Fruit fly (Drosophila melanogaster) whole organism, embryonic: ENCODE results near the gene Rbp1-like.

ENCODE experiments used
- Adf1 ChIP-seq: fragments of 200-800 bp; sonication (Bioruptor generic); IDR thresholded peaks from 2 replicates; pipeline ENCODE4 v1.3.6; 2022; ENCODE audit warnings: missing biosample characterization, missing genetic modification characterization
- CG1024 ChIP-seq: fragments of 200-800 bp; sonication (Bioruptor generic); IDR thresholded peaks from 2 replicates; pipeline ENCODE4 v1.3.6; 2022; ENCODE audit warnings: missing biosample characterization, missing genetic modification characterization
- CG10267 ChIP-seq: fragments of 200-800 bp; sonication (Bioruptor generic); optimal IDR thresholded peaks from 2 replicates; lab custom pipeline; 2018; ENCODE audit warnings: missing biosample characterization, mild to moderate bottlenecking, missing genetic modification characterization, moderate library complexity
- CG10654 ChIP-seq: fragments of 200-800 bp; sonication (Bioruptor generic); optimal IDR thresholded peaks from 2 replicates; lab custom pipeline; 2016; ENCODE audit warnings: missing biosample characterization, missing genetic modification characterization
- CG11695 ChIP-seq: fragments of 200-800 bp; sonication (Bioruptor generic); IDR thresholded peaks from 3 replicates; pipeline ENCODE4 v1.3.6; 2022; ENCODE audit warnings: missing biosample characterization, missing genetic modification characterization
- CG12071 ChIP-seq: fragments of 200-800 bp; sonication (Bioruptor generic); optimal IDR thresholded peaks from 3 replicates; lab custom pipeline; 2018; ENCODE audit warnings: missing biosample characterization, mild to moderate bottlenecking, missing genetic modification characterization
- CG12155 ChIP-seq: fragments of 200-800 bp; sonication (Bioruptor generic); optimal IDR thresholded peaks from 3 replicates; lab custom pipeline; 2016; ENCODE audit warnings: missing biosample characterization, missing genetic modification characterization
- CG13287 ChIP-seq: fragments of 200-800 bp; sonication (Bioruptor generic); IDR thresholded peaks from 2 replicates; pipeline ENCODE4 v1.3.6; 2022; ENCODE audit warnings: missing biosample characterization, missing genetic modification characterization; ENCODE audit not compliant: partially characterized antibody
- CG14014 ChIP-seq: fragments of 200-800 bp; sonication (Bioruptor generic); IDR thresholded peaks from 2 replicates; pipeline ENCODE4 v1.3.6; 2022; ENCODE audit warnings: missing biosample characterization, missing genetic modification characterization
- CG14050 ChIP-seq: fragments of 200-800 bp; sonication (Bioruptor generic); IDR thresholded peaks from 3 replicates; pipeline ENCODE4 v1.3.6; 2022; ENCODE audit warnings: missing biosample characterization, missing genetic modification characterization
- CG15696 ChIP-seq: fragments of 200-800 bp; sonication (Bioruptor generic); optimal IDR thresholded peaks from 2 replicates; lab custom pipeline; 2019; ENCODE audit warnings: missing biosample characterization, mild to moderate bottlenecking, missing genetic modification characterization, moderate library complexity
- CG17612 ChIP-seq: fragments of 200-800 bp; sonication (Bioruptor generic); IDR thresholded peaks from 2 replicates; pipeline ENCODE4 v1.3.6; 2022; ENCODE audit warnings: missing biosample characterization, missing genetic modification characterization
- CG2889 ChIP-seq: fragments of 200-800 bp; sonication (Bioruptor generic); IDR thresholded peaks from 3 replicates; pipeline ENCODE4 v1.3.6; 2022; ENCODE audit warnings: missing biosample characterization, missing genetic modification characterization
- CG30403 ChIP-seq: fragments of 200-800 bp; sonication (Bioruptor generic); optimal IDR thresholded peaks from 3 replicates; lab custom pipeline; 2016; ENCODE audit warnings: missing biosample characterization, missing genetic modification characterization
- CG3163 ChIP-seq: fragments of 200-800 bp; sonication (Bioruptor generic); optimal IDR thresholded peaks from 3 replicates; lab custom pipeline; 2016; ENCODE audit warnings: missing biosample characterization, missing genetic modification characterization
- CG4328 ChIP-seq: fragments of 200-800 bp; sonication (Bioruptor generic); optimal IDR thresholded peaks from 3 replicates; lab custom pipeline; 2017; ENCODE audit warnings: missing biosample characterization, missing genetic modification reagents, missing genetic modification characterization
- CG4360 ChIP-seq: fragments of 200-800 bp; sonication (Bioruptor generic); IDR thresholded peaks from 2 replicates; pipeline ENCODE4 v1.3.6; 2022; ENCODE audit warnings: missing biosample characterization, missing genetic modification characterization
- CG8359 ChIP-seq: fragments of 200-800 bp; sonication (Bioruptor generic); optimal IDR thresholded peaks from 2 replicates; lab custom pipeline; 2017; ENCODE audit warnings: missing biosample characterization, mild to moderate bottlenecking, missing genetic modification characterization, borderline replicate concordance
- CG9727 ChIP-seq: fragments of 200-800 bp; sonication (Bioruptor generic); optimal IDR thresholded peaks from 3 replicates; lab custom pipeline; 2017; ENCODE audit warnings: missing biosample characterization, mild to moderate bottlenecking, missing genetic modification characterization
- CG9797 ChIP-seq: fragments of 200-800 bp; sonication (Bioruptor generic); optimal IDR thresholded peaks from 3 replicates; lab custom pipeline; 2018; ENCODE audit warnings: missing biosample characterization, mild to moderate bottlenecking, missing genetic modification characterization
- D19A ChIP-seq: fragments of 200-800 bp; optimal IDR thresholded peaks from 3 replicates; lab custom pipeline; 2019; ENCODE audit warnings: missing biosample characterization, mild to moderate bottlenecking, missing genetic modification characterization, moderate library complexity
- Dek ChIP-seq: fragments of 200-800 bp; sonication (Bioruptor generic); optimal IDR thresholded peaks from 3 replicates; lab custom pipeline; 2019; ENCODE audit warnings: missing biosample characterization, mild to moderate bottlenecking, missing genetic modification characterization, moderate library complexity
- GATAe ChIP-seq: fragments of 200-800 bp; sonication (Bioruptor generic); conservative IDR thresholded peaks from 2 replicates; pipeline ENCODE4 v1.3.6; 2022; ENCODE audit warnings: missing biosample characterization, missing genetic modification characterization
- Hmr ChIP-seq: fragments of 200-800 bp; sonication (Bioruptor generic); optimal IDR thresholded peaks from 3 replicates; lab custom pipeline; 2017; ENCODE audit warnings: mild to moderate bottlenecking, missing biosample characterization, missing genetic modification reagents, missing genetic modification characterization
- Hr39 ChIP-seq: fragments of >200 bp; optimal IDR thresholded peaks from 2 replicates; lab custom pipeline; 2017
- Hr78 ChIP-seq, 2 experiments: fragments of 200-800 bp in 1 of 2; fragments of >200 bp in 1 of 2; sonication (Bioruptor generic) in 1 of 2; optimal IDR thresholded peaks; 2 replicates each; lab custom pipeline; 2017 to 2019; ENCODE audit warnings: missing biosample characterization in 2 of 2, missing genetic modification characterization in 2 of 2, mild to moderate bottlenecking in 1 of 2, moderate library complexity in 1 of 2
- Lhr ChIP-seq: fragments of 200-800 bp; sonication (Bioruptor generic); optimal IDR thresholded peaks from 3 replicates; lab custom pipeline; 2017; ENCODE audit warnings: mild to moderate bottlenecking, missing biosample characterization, missing genetic modification reagents, missing genetic modification characterization
- MTF-1 ChIP-seq: fragments of 200-800 bp; sonication (Bioruptor generic); optimal IDR thresholded peaks from 2 replicates; lab custom pipeline; 2018; ENCODE audit warnings: missing biosample characterization, mild to moderate bottlenecking, missing genetic modification characterization, borderline replicate concordance
- Myb ChIP-seq: fragments of 200-800 bp; sonication (Bioruptor generic); optimal IDR thresholded peaks from 2 replicates; lab custom pipeline; 2016; ENCODE audit warnings: missing biosample characterization, missing genetic modification characterization
- Pdp1 ChIP-seq, 2 experiments: fragments of 200-800 bp; sonication (Bioruptor generic); optimal IDR thresholded peaks; 3 replicates each; lab custom pipeline; 2016; ENCODE audit warnings: missing biosample characterization in 2 of 2, missing genetic modification characterization in 2 of 2, mild to moderate bottlenecking in 1 of 2, moderate library complexity in 1 of 2
- Rx ChIP-seq: fragments of 200-800 bp; sonication (Bioruptor generic); IDR thresholded peaks from 2 replicates; pipeline ENCODE4 v1.3.6; 2022; ENCODE audit warnings: missing biosample characterization, missing genetic modification characterization
- Xrp1 ChIP-seq: fragments of 200-800 bp; sonication (Bioruptor generic); IDR thresholded peaks from 2 replicates; pipeline ENCODE4 v1.3.6; 2022; ENCODE audit warnings: missing biosample characterization, missing genetic modification characterization
- ara ChIP-seq: fragments of 200-800 bp; sonication (Bioruptor generic); IDR thresholded peaks from 2 replicates; pipeline ENCODE4 v1.3.6; 2022; ENCODE audit warnings: missing biosample characterization, missing genetic modification characterization
- br ChIP-seq: fragments of >200 bp; optimal IDR thresholded peaks from 2 replicates; lab custom pipeline; 2017
- caup ChIP-seq: fragments of 200-800 bp; sonication (Bioruptor generic); optimal IDR thresholded peaks from 3 replicates; lab custom pipeline; 2017; ENCODE audit warnings: missing biosample characterization, mild to moderate bottlenecking, missing genetic modification characterization, moderate library complexity; ENCODE audit not compliant: severe bottlenecking
- chn ChIP-seq: fragments of 200-800 bp; sonication (Bioruptor generic); optimal IDR thresholded peaks from 2 replicates; lab custom pipeline; 2016; ENCODE audit warnings: missing biosample characterization, missing genetic modification characterization
- fd96Cb ChIP-seq: fragments of 200-800 bp; sonication (Bioruptor generic); optimal IDR thresholded peaks from 2 replicates; lab custom pipeline; 2018; ENCODE audit warnings: missing biosample characterization, mild to moderate bottlenecking, missing genetic modification characterization, moderate library complexity
- gro ChIP-seq: fragments of 200-800 bp; sonication (Bioruptor generic); optimal IDR thresholded peaks from 2 replicates; lab custom pipeline; 2016; ENCODE audit warnings: missing biosample characterization, missing genetic modification characterization
- lov ChIP-seq, 2 experiments: fragments of 200-800 bp in 1 of 2; fragments of >200 bp in 1 of 2; sonication (Bioruptor generic) in 1 of 2; IDR thresholded peaks in 1 of 2; optimal IDR thresholded peaks in 1 of 2; 2 replicates in 1 of 2; 3 replicates in 1 of 2; pipeline versions ENCODE4 v1.3.6 to Lab custom; 2017 to 2022; ENCODE audit warnings: missing biosample characterization in 1 of 2, missing genetic modification characterization in 1 of 2
- maf-S ChIP-seq: fragments of 200-800 bp; sonication (Bioruptor generic); optimal IDR thresholded peaks from 2 replicates; lab custom pipeline; 2016; ENCODE audit warnings: missing biosample characterization, missing genetic modification characterization
- nmo ChIP-seq: fragments of 200-800 bp; sonication (Bioruptor generic); optimal IDR thresholded peaks from 2 replicates; lab custom pipeline; 2018; ENCODE audit warnings: missing biosample characterization, mild to moderate bottlenecking, missing genetic modification characterization, moderate library complexity
- oc ChIP-seq: fragments of 200-800 bp; sonication (Bioruptor generic); optimal IDR thresholded peaks from 2 replicates; lab custom pipeline; 2018; ENCODE audit warnings: missing biosample characterization, mild to moderate bottlenecking, missing genetic modification characterization, moderate library complexity
- otp ChIP-seq: fragments of 200-800 bp; sonication (Bioruptor generic); IDR thresholded peaks from 3 replicates; pipeline ENCODE4, ENCODE4 v1.3.6; 2022; ENCODE audit warnings: missing biosample characterization, missing genetic modification characterization
- peb ChIP-seq: fragments of 200-800 bp; sonication (Bioruptor generic); IDR thresholded peaks from 2 replicates; pipeline ENCODE4 v1.3.6; 2022; ENCODE audit warnings: missing biosample characterization, missing genetic modification characterization
- pros ChIP-seq: fragments of 200-800 bp; sonication (Bioruptor generic); optimal IDR thresholded peaks from 3 replicates; lab custom pipeline; 2019; ENCODE audit warnings: missing biosample characterization, mild to moderate bottlenecking, missing genetic modification characterization, moderate library complexity
- schlank ChIP-seq: fragments of 200-800 bp; sonication (Bioruptor generic); optimal IDR thresholded peaks from 2 replicates; lab custom pipeline; 2018; ENCODE audit warnings: missing biosample characterization, mild to moderate bottlenecking, missing genetic modification characterization
- slbo ChIP-seq: fragments of 200-800 bp; sonication (Bioruptor generic); IDR thresholded peaks from 2 replicates; pipeline ENCODE4 v1.3.6; 2022; ENCODE audit warnings: missing biosample characterization, missing genetic modification characterization
- stc ChIP-seq: fragments of 200-800 bp; sonication (Bioruptor generic); IDR thresholded peaks from 2 replicates; pipeline ENCODE4 v1.3.6; 2022; ENCODE audit warnings: missing biosample characterization, missing genetic modification characterization
- unpg ChIP-seq: fragments of 200-800 bp; sonication (Bioruptor generic); optimal IDR thresholded peaks from 3 replicates; lab custom pipeline; 2018; ENCODE audit warnings: missing biosample characterization, mild to moderate bottlenecking, missing genetic modification characterization, moderate library complexity
- wdn ChIP-seq: fragments of 200-800 bp; sonication (Bioruptor generic); IDR thresholded peaks from 2 replicates; pipeline ENCODE4 v1.3.6; 2022; ENCODE audit warnings: missing biosample characterization, missing genetic modification characterization
- zen ChIP-seq: fragments of 200-800 bp; sonication (Bioruptor generic); optimal IDR thresholded peaks from 3 replicates; lab custom pipeline; 2018; ENCODE audit warnings: missing biosample characterization, mild to moderate bottlenecking, missing genetic modification characterization, moderate library complexity

Gene Rbp1-like

dm6 chrX:13376520-13376919, 8.2 kb downstream of the Rbp1-like start (continued):
- no peak for TF ChIP-seq peb
- no peak for TF ChIP-seq GATAe (GFP tag; lab: Robert Waterston, UW)
- TF ChIP-seq CG13287 (GFP tag; lab: Robert Waterston, UW) = no peak
- TF ChIP-seq gro (GFP tag; lab: Kevin White, UChicago) = no peak
- no peak for TF ChIP-seq maf-S
- TF ChIP-seq Xrp1 (GFP tag; lab: Robert Waterston, UW) = no peak
- no peak for TF ChIP-seq fd96Cb
- no peak for TF ChIP-seq Pdp1 (GFP tag; optimal IDR thresholded peaks at IDR 0.05; lab: Kevin White, UChicago)
- TF ChIP-seq CG14014 (GFP tag; lab: Robert Waterston, UW) = peak; percentile 16; the same call in 1 of the 2 replicates
- no peak for TF ChIP-seq Dek (tag; lab: Kevin White, UChicago)
- TF ChIP-seq Hr78 (GFP tag; optimal IDR thresholded peaks at IDR 0.05; lab: Kevin White, UChicago) = no peak
- TF ChIP-seq slbo (GFP tag; lab: Robert Waterston, UW) = peak; percentile 46; the same call in 1 of the 2 replicates
- TF ChIP-seq D19A = no peak
- TF ChIP-seq wdn (GFP tag; lab: Robert Waterston, UW) = no peak
- TF ChIP-seq CG4328 (GFP tag; lab: Kevin White, UChicago) = no peak
- no peak for TF ChIP-seq CG2889 (GFP tag; lab: Robert Waterston, UW)
- no peak for TF ChIP-seq CG9797 (GFP tag; lab: Kevin White, UChicago)
- no peak for TF ChIP-seq Lhr (GFP tag; lab: Kevin White, UChicago)
- 0 out of 3 replicates have a peak, but pooled peaks have one; percentile 42 for TF ChIP-seq CG11695 (GFP tag; lab: Robert Waterston, UW)
- peak; percentile 25 for TF ChIP-seq caup (GFP tag; lab: Kevin White, UChicago)
- no peak for TF ChIP-seq pros (GFP tag; lab: Kevin White, UChicago)
- no peak for TF ChIP-seq zen
- no peak for TF ChIP-seq ara (GFP tag; lab: Robert Waterston, UW)
- TF ChIP-seq stc (GFP tag; lab: Robert Waterston, UW) = peak; percentile 54
- no peak for TF ChIP-seq Rx (GFP tag; lab: Robert Waterston, UW)
- no peak for TF ChIP-seq oc (tag; lab: Kevin White, UChicago)
- TF ChIP-seq Adf1 (GFP tag; lab: Robert Waterston, UW) = no peak
- TF ChIP-seq CG4360 (GFP tag; lab: Robert Waterston, UW) = no peak
- TF ChIP-seq Hr39 (lab: Kevin White, UChicago) = no peak
- no peak for TF ChIP-seq otp (GFP tag; lab: Robert Waterston, UW)
- TF ChIP-seq CG8359 (GFP tag; lab: Kevin White, UChicago) = no peak
- no peak for TF ChIP-seq CG10654
- TF ChIP-seq chn (GFP tag; lab: Kevin White, UChicago) = no peak
- TF ChIP-seq CG1024 = no peak
- TF ChIP-seq nmo = no peak
- TF ChIP-seq schlank = no peak
- TF ChIP-seq CG12155 (GFP tag; lab: Kevin White, UChicago) = peak; percentile 8
- TF ChIP-seq MTF-1 (GFP tag; lab: Kevin White, UChicago) = no peak
- TF ChIP-seq br = no peak
- TF ChIP-seq Myb (GFP tag; lab: Kevin White, UChicago) = no peak
- no peak for TF ChIP-seq lov (optimal IDR thresholded peaks at IDR 0.05; lab: Kevin White, UChicago)
- TF ChIP-seq lov (GFP tag; IDR thresholded peaks at IDR 0.05; lab: Robert Waterston, UW) = no peak
- peak; percentile 52 for TF ChIP-seq Hmr (GFP tag; lab: Kevin White, UChicago)
- no peak for TF ChIP-seq CG12071
- TF ChIP-seq CG15696 (tag; lab: Kevin White, UChicago) = no peak
- no peak for TF ChIP-seq CG3163
- no peak for TF ChIP-seq CG10267 (tag; lab: Kevin White, UChicago)
- no peak for TF ChIP-seq CG17612 (GFP tag; lab: Robert Waterston, UW)
- TF ChIP-seq CG30403 = peak; percentile 16
- TF ChIP-seq unpg (GFP tag; lab: Kevin White, UChicago) = peak; percentile 2
- peak; percentile 37 for TF ChIP-seq CG9727
- no peak for TF ChIP-seq CG14050 (GFP tag; lab: Robert Waterston, UW)
